Fruit fly (Drosophila melanogaster) whole organism, embryonic: ENCODE results near the gene CG12017.

Source experiments
- Aef1 ChIP-seq: fragments of 200-800 bp; sonication (Bioruptor generic); IDR thresholded peaks from 3 replicates; pipeline ENCODE4 v1.3.6; 2022; ENCODE audit warnings: missing biosample characterization, missing genetic modification characterization
- Atf6 ChIP-seq: fragments of 200-800 bp; sonication (Bioruptor generic); IDR thresholded peaks from 2 replicates; pipeline ENCODE4 v1.3.6; 2022; ENCODE audit warnings: missing biosample characterization, missing genetic modification characterization
- B-H2 ChIP-seq: fragments of 200-800 bp; sonication (Bioruptor generic); optimal IDR thresholded peaks from 2 replicates; lab custom pipeline; 2018; ENCODE audit warnings: missing biosample characterization, mild to moderate bottlenecking, missing genetic modification characterization
- CG10209 ChIP-seq: fragments of 200-800 bp; sonication (Bioruptor generic); optimal IDR thresholded peaks from 3 replicates; lab custom pipeline; 2017; ENCODE audit warnings: missing biosample characterization, mild to moderate bottlenecking, missing genetic modification characterization, missing genetic modification reagents
- CG10431 ChIP-seq: fragments of 200-800 bp; sonication (Bioruptor generic); optimal IDR thresholded peaks from 3 replicates; lab custom pipeline; 2018; ENCODE audit warnings: missing biosample characterization, mild to moderate bottlenecking, missing genetic modification characterization
- CG11695 ChIP-seq: fragments of 200-800 bp; sonication (Bioruptor generic); IDR thresholded peaks from 3 replicates; pipeline ENCODE4 v1.3.6; 2022; ENCODE audit warnings: missing biosample characterization, missing genetic modification characterization
- CG12659 ChIP-seq: fragments of 200-800 bp; sonication (Bioruptor generic); optimal IDR thresholded peaks from 3 replicates; lab custom pipeline; 2017; ENCODE audit warnings: mild to moderate bottlenecking, missing biosample characterization, missing genetic modification reagents, missing genetic modification characterization
- CG12744 ChIP-seq: fragments of 200-800 bp; sonication (Bioruptor generic); optimal IDR thresholded peaks from 2 replicates; lab custom pipeline; 2016; ENCODE audit warnings: missing biosample characterization, missing genetic modification characterization
- CG13894 ChIP-seq: fragments of 200-800 bp; sonication (Bioruptor generic); optimal IDR thresholded peaks from 3 replicates; lab custom pipeline; 2018; ENCODE audit warnings: missing biosample characterization, mild to moderate bottlenecking, missing genetic modification characterization, moderate library complexity
- CG14014 ChIP-seq: fragments of 200-800 bp; sonication (Bioruptor generic); IDR thresholded peaks from 2 replicates; pipeline ENCODE4 v1.3.6; 2022; ENCODE audit warnings: missing biosample characterization, missing genetic modification characterization
- CG14965 ChIP-seq: fragments of 200-800 bp; sonication (Bioruptor generic); optimal IDR thresholded peaks from 2 replicates; lab custom pipeline; 2016; ENCODE audit warnings: missing biosample characterization, missing genetic modification characterization, borderline replicate concordance
- CG18011 ChIP-seq: fragments of 200-800 bp; sonication (Bioruptor generic); optimal IDR thresholded peaks from 2 replicates; lab custom pipeline; 2017; ENCODE audit warnings: missing biosample characterization, missing genetic modification characterization, mild to moderate bottlenecking, moderate library complexity, missing genotype
- CG1832 ChIP-seq: fragments of 200-800 bp; sonication (Bioruptor generic); optimal IDR thresholded peaks from 2 replicates; lab custom pipeline; 2017; ENCODE audit warnings: missing biosample characterization, mild to moderate bottlenecking, missing genetic modification characterization, inconsistent platforms
- CG6254 ChIP-seq: fragments of 200-800 bp; sonication (Bioruptor generic); optimal IDR thresholded peaks from 3 replicates; lab custom pipeline; 2017; ENCODE audit warnings: mild to moderate bottlenecking, missing biosample characterization, missing genetic modification reagents, missing genetic modification characterization
- CG6791 ChIP-seq: fragments of 200-800 bp; sonication (Bioruptor generic); IDR thresholded peaks from 3 replicates; pipeline ENCODE4 v1.3.6; 2022; ENCODE audit warnings: missing biosample characterization, missing genetic modification characterization; ENCODE audit not compliant: partially characterized antibody
- CG7271 ChIP-seq: fragments of 200-800 bp; sonication (Bioruptor generic); optimal IDR thresholded peaks from 2 replicates; lab custom pipeline; 2018; ENCODE audit warnings: missing biosample characterization, mild to moderate bottlenecking, missing genetic modification characterization, moderate library complexity
- CG8765 ChIP-seq: fragments of 200-800 bp; sonication (Bioruptor generic); IDR thresholded peaks from 2 replicates; pipeline ENCODE4 v1.3.6; 2022; ENCODE audit warnings: missing biosample characterization, missing genetic modification characterization
- CG8924 ChIP-seq: fragments of 200-800 bp; optimal IDR thresholded peaks from 3 replicates; lab custom pipeline; 2019; ENCODE audit warnings: missing biosample characterization, mild to moderate bottlenecking, missing genetic modification characterization, moderate library complexity
- CG9797 ChIP-seq: fragments of 200-800 bp; sonication (Bioruptor generic); optimal IDR thresholded peaks from 3 replicates; lab custom pipeline; 2018; ENCODE audit warnings: missing biosample characterization, mild to moderate bottlenecking, missing genetic modification characterization
- D ChIP-seq, 2 experiments: fragments of 200-800 bp in 1 of 2; fragments of >200 bp in 1 of 2; sonication (Bioruptor generic) in 1 of 2; optimal IDR thresholded peaks; 2 replicates in 1 of 2; 3 replicates in 1 of 2; lab custom pipeline; 2017; ENCODE audit warnings: mild to moderate bottlenecking in 1 of 2, missing biosample characterization in 1 of 2, missing genetic modification characterization in 1 of 2, missing genetic modification reagents in 1 of 2
- Dek ChIP-seq: fragments of 200-800 bp; sonication (Bioruptor generic); optimal IDR thresholded peaks from 3 replicates; lab custom pipeline; 2019; ENCODE audit warnings: missing biosample characterization, mild to moderate bottlenecking, missing genetic modification characterization, moderate library complexity
- Dll ChIP-seq: fragments of 200-800 bp; sonication (Bioruptor generic); IDR thresholded peaks from 4 replicates; pipeline ENCODE4 v1.3.6; 2022; ENCODE audit warnings: missing biosample characterization, missing genetic modification characterization; ENCODE audit not compliant: partially characterized antibody
- GATAe ChIP-seq: fragments of 200-800 bp; sonication (Bioruptor generic); conservative IDR thresholded peaks from 2 replicates; pipeline ENCODE4 v1.3.6; 2022; ENCODE audit warnings: missing biosample characterization, missing genetic modification characterization
- Hr51 ChIP-seq, 2 experiments: fragments of 200-800 bp; sonication (Bioruptor generic); optimal IDR thresholded peaks; 2 replicates in 1 of 2; 3 replicates in 1 of 2; lab custom pipeline; 2016 to 2018; ENCODE audit warnings: missing biosample characterization in 2 of 2, missing genetic modification characterization in 2 of 2, mild to moderate bottlenecking in 1 of 2, moderate library complexity in 1 of 2
- Hr78 ChIP-seq, 2 experiments: fragments of 200-800 bp in 1 of 2; fragments of >200 bp in 1 of 2; sonication (Bioruptor generic) in 1 of 2; optimal IDR thresholded peaks; 2 replicates each; lab custom pipeline; 2017 to 2019; ENCODE audit warnings: missing biosample characterization in 2 of 2, missing genetic modification characterization in 2 of 2, mild to moderate bottlenecking in 1 of 2, moderate library complexity in 1 of 2
- NC2α ChIP-seq: fragments of 200-800 bp; sonication (Bioruptor generic); optimal IDR thresholded peaks from 2 replicates; lab custom pipeline; 2016; ENCODE audit warnings: missing biosample characterization, missing genetic modification characterization
- Nf-YB ChIP-seq: fragments of 200-800 bp; sonication (Bioruptor generic); optimal IDR thresholded peaks from 3 replicates; lab custom pipeline; 2019; ENCODE audit warnings: missing biosample characterization, mild to moderate bottlenecking, missing genetic modification characterization, moderate library complexity
- aop ChIP-seq: fragments of 200-800 bp; sonication (Bioruptor generic); IDR thresholded peaks from 2 replicates; pipeline ENCODE4 v1.3.6; 2022; ENCODE audit warnings: missing biosample characterization, missing genetic modification characterization
- cato ChIP-seq: fragments of 200-800 bp; sonication (Bioruptor generic); optimal IDR thresholded peaks from 2 replicates; lab custom pipeline; 2016; ENCODE audit warnings: missing biosample characterization, missing genetic modification characterization, borderline replicate concordance
- corto ChIP-seq: fragments of 200-800 bp; sonication (Bioruptor generic); optimal IDR thresholded peaks from 2 replicates; lab custom pipeline; 2016; ENCODE audit warnings: missing biosample characterization, mild to moderate bottlenecking, missing genetic modification characterization, moderate library complexity
- croc ChIP-seq: fragments of 200-800 bp; sonication (Bioruptor generic); conservative IDR thresholded peaks from 3 replicates; pipeline ENCODE4 v1.3.6; 2022; ENCODE audit warnings: missing biosample characterization, missing genetic modification characterization
- cwo ChIP-seq: fragments of 200-800 bp; sonication (Bioruptor generic); optimal IDR thresholded peaks from 3 replicates; lab custom pipeline; 2017; ENCODE audit warnings: missing biosample characterization, missing genetic modification characterization, mild to moderate bottlenecking, moderate library complexity, missing genetic modification reagents
- fd64A ChIP-seq: fragments of 200-800 bp; sonication (Bioruptor generic); optimal IDR thresholded peaks from 3 replicates; lab custom pipeline; 2018; ENCODE audit warnings: missing biosample characterization, mild to moderate bottlenecking, missing genetic modification characterization
- kay ChIP-seq: fragments of 200-800 bp; sonication (Bioruptor generic); optimal IDR thresholded peaks from 2 replicates; lab custom pipeline; 2016; ENCODE audit warnings: missing biosample characterization, missing genetic modification characterization
- ken ChIP-seq: fragments of 200-800 bp; sonication (Bioruptor generic); IDR thresholded peaks from 3 replicates; pipeline ENCODE4 v1.3.6; 2022; ENCODE audit warnings: missing biosample characterization, missing genetic modification characterization
- mam ChIP-seq: fragments of 200-800 bp; sonication (Bioruptor generic); optimal IDR thresholded peaks from 3 replicates; lab custom pipeline; 2016; ENCODE audit warnings: missing biosample characterization, missing genetic modification characterization
- mirr ChIP-seq: fragments of 200-800 bp; sonication (Bioruptor generic); optimal IDR thresholded peaks from 3 replicates; lab custom pipeline; 2018; ENCODE audit warnings: missing biosample characterization, mild to moderate bottlenecking, missing genetic modification characterization
- mld ChIP-seq: fragments of 200-800 bp; sonication (Bioruptor generic); IDR thresholded peaks from 3 replicates; pipeline ENCODE4 v1.3.6; 2022; ENCODE audit warnings: missing biosample characterization, missing genetic modification characterization; ENCODE audit not compliant: partially characterized antibody
- nom ChIP-seq: fragments of 200-800 bp; sonication (Bioruptor generic); optimal IDR thresholded peaks from 2 replicates; lab custom pipeline; 2017; ENCODE audit warnings: missing biosample characterization, missing genetic modification characterization, mild to moderate bottlenecking, moderate library complexity, missing genetic modification reagents
- pfk ChIP-seq: fragments of 200-800 bp; sonication (Bioruptor generic); optimal IDR thresholded peaks from 2 replicates; lab custom pipeline; 2018; ENCODE audit warnings: missing biosample characterization, mild to moderate bottlenecking, missing genetic modification characterization, moderate library complexity
- sisA ChIP-seq: fragments of 200-800 bp; sonication (Bioruptor generic); IDR thresholded peaks from 2 replicates; pipeline ENCODE4 v1.3.6; 2022; ENCODE audit warnings: missing biosample characterization, missing genetic modification characterization
- so ChIP-seq: fragments of 200-800 bp; sonication (Bioruptor generic); IDR thresholded peaks from 3 replicates; pipeline ENCODE4 v1.3.6; 2022; ENCODE audit warnings: missing biosample characterization, missing genetic modification characterization
- stc ChIP-seq: fragments of 200-800 bp; sonication (Bioruptor generic); IDR thresholded peaks from 2 replicates; pipeline ENCODE4 v1.3.6; 2022; ENCODE audit warnings: missing biosample characterization, missing genetic modification characterization
- toy ChIP-seq: fragments of 200-800 bp; sonication (Bioruptor generic); IDR thresholded peaks from 2 replicates; pipeline ENCODE4 v1.3.6; 2022; ENCODE audit warnings: missing biosample characterization, missing genetic modification characterization
- vvl ChIP-seq: fragments of 200-800 bp; sonication (Bioruptor generic); IDR thresholded peaks from 2 replicates; pipeline ENCODE4 v1.3.6; 2022; ENCODE audit warnings: missing biosample characterization, missing genetic modification characterization
- zf30C ChIP-seq: fragments of 200-800 bp; sonication (Bioruptor generic); optimal IDR thresholded peaks from 3 replicates; lab custom pipeline; 2018; ENCODE audit warnings: missing biosample characterization, mild to moderate bottlenecking, missing genetic modification characterization

The CG12017 gene

DNA sequence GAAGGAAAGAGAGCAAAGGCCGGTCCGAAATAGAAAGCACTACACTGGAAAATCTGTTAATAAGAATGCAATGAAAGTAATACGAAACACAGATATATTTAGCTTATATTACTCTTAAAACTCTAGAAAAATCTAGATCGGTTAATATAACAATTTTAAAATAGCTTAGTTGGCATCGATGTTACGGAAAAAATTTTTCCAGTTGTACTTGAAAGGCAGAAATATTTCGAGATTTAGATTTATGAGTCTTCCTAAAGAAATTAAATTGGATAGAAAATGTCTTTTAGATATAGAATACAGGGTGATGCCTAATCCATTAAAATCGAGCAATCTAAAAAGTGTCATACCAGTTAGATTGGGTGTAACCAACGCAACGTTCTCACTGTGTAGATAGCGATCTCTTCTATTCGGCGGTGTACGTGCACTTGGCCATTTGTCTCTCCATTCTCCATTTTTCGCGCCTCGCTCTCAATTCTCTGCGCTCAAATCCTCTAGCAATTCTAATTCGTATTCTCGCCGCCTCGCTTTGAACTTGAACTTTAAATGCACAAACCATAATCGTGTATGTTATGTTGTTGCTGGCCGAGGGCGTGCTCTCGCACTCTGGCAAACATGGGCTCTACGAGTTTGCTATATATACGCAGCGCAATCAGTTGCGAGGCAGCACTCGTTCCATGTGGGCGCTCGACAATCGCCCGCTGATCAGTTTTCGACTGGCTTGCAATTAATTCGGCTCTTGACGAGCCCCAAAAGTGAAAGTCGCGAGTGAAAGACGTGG is 29.9 kb upstream of the CG12017 start (continued):
- peak; percentile 92 to 95 for TF ChIP-seq Hr51 (GFP tag; optimal IDR thresholded peaks at IDR 0.05; lab: Kevin White, UChicago)
- TF ChIP-seq Dll (GFP tag; lab: Robert Waterston, UW), result no peak
- peak; percentile 56 for TF ChIP-seq CG14965
- TF ChIP-seq corto (GFP tag; lab: Kevin White, UChicago), result peak; percentile 37
- TF ChIP-seq zf30C (GFP tag; lab: Kevin White, UChicago), result peak; percentile 91
- TF ChIP-seq sisA (GFP tag; lab: Robert Waterston, UW), result peak; percentile 88
- no peak for TF ChIP-seq nom (GFP tag; lab: Kevin White, UChicago)
- peak; percentile 78 for TF ChIP-seq fd64A
- no peak for TF ChIP-seq mld (GFP tag; lab: Robert Waterston, UW)
- TF ChIP-seq Nf-YB, result peak; percentile 86
- peak; percentile 59 for TF ChIP-seq mirr (GFP tag; lab: Kevin White, UChicago)
- TF ChIP-seq Atf6 (GFP tag; lab: Robert Waterston, UW), result peak; percentile 86; the same call in 1 of the 2 replicates
- peak; percentile 97 for TF ChIP-seq CG10209 (GFP tag; lab: Kevin White, UChicago)
- peak; percentile 79 for TF ChIP-seq Aef1 (GFP tag; lab: Robert Waterston, UW)
- TF ChIP-seq CG14014 (GFP tag; lab: Robert Waterston, UW), result peak; percentile 88
- no peak for TF ChIP-seq toy (GFP tag; lab: Robert Waterston, UW)
- TF ChIP-seq CG18011 (GFP tag; lab: Kevin White, UChicago), result peak; percentile 85
- no peak for TF ChIP-seq D (optimal IDR thresholded peaks at IDR 0.05; lab: Kevin White, UChicago)
- peak; percentile 97 for TF ChIP-seq D (GFP tag; optimal IDR thresholded peaks at IDR 0.05; lab: Kevin White, UChicago)
- TF ChIP-seq so (GFP tag; lab: Robert Waterston, UW), result peak; percentile 67; the same call in 1 of the 3 replicates
- peak; percentile 42 for TF ChIP-seq CG7271 (tag; lab: Kevin White, UChicago)
- peak; percentile 87 for TF ChIP-seq CG6254 (GFP tag; lab: Kevin White, UChicago)
- TF ChIP-seq kay (GFP tag; lab: Kevin White, UChicago), result peak; percentile 89
- TF ChIP-seq CG8765 (GFP tag; lab: Robert Waterston, UW), result no peak
- TF ChIP-seq CG12744 (GFP tag; lab: Kevin White, UChicago), result peak; percentile 92
- peak; percentile 89 for TF ChIP-seq Dek (tag; lab: Kevin White, UChicago)
- peak in 1 of 2 experiments; percentile 92 for TF ChIP-seq Hr78 (GFP tag; optimal IDR thresholded peaks at IDR 0.05; lab: Kevin White, UChicago)
- TF ChIP-seq CG8924 (tag; lab: Kevin White, UChicago), result peak; percentile 98
- TF ChIP-seq GATAe (GFP tag; lab: Robert Waterston, UW), result peak; percentile 73
- TF ChIP-seq ken, result peak; percentile 71; the same call in 2 of the 3 replicates
- peak; percentile 95 for TF ChIP-seq mam (GFP tag; lab: Kevin White, UChicago)
- no peak for TF ChIP-seq pfk (GFP tag; lab: Kevin White, UChicago)
- peak; percentile 79 for TF ChIP-seq vvl (GFP tag; lab: Robert Waterston, UW)
- peak; percentile 77 for TF ChIP-seq stc (GFP tag; lab: Robert Waterston, UW)
- peak; percentile 98 for TF ChIP-seq CG12659 (GFP tag; lab: Kevin White, UChicago)
- TF ChIP-seq croc, result peak; percentile 88
- 0 out of 2 replicates have a peak, but pooled peaks have one; percentile 14 for TF ChIP-seq aop (GFP tag; lab: Robert Waterston, UW)
- TF ChIP-seq NC2α (GFP tag; lab: Kevin White, UChicago), result peak; percentile 92
- peak; percentile 96 for TF ChIP-seq cato (GFP tag; lab: Kevin White, UChicago)
- TF ChIP-seq CG10431 (GFP tag; lab: Kevin White, UChicago), result peak; percentile 83
- TF ChIP-seq cwo (GFP tag; lab: Kevin White, UChicago), result peak; percentile 90
- TF ChIP-seq CG9797 (GFP tag; lab: Kevin White, UChicago), result peak; percentile 18
- peak; percentile 18 for TF ChIP-seq CG13894 (tag; lab: Kevin White, UChicago)
- no peak for TF ChIP-seq CG6791 (GFP tag; lab: Robert Waterston, UW)
- peak; percentile 90 for TF ChIP-seq CG11695 (GFP tag; lab: Robert Waterston, UW)
- TF ChIP-seq B-H2 (GFP tag; lab: Kevin White, UChicago), result peak; percentile 76
- no peak for TF ChIP-seq CG1832
